Fruit fly (Drosophila melanogaster): Measurements from ENCODE around the gene CG5646.

dm6 chr3R:27554964-27555363, 6.2 kb downstream of the CG5646 start:
- TF ChIP-seq psq (optimal IDR thresholded peaks at IDR 0.05) = no peak
- TF ChIP-seq pan (optimal IDR thresholded peaks at IDR 0.05) = no peak
- TF ChIP-seq usp (GFP tag; optimal IDR thresholded peaks at IDR 0.05) = no peak
- TF ChIP-seq EcR (GFP tag; optimal IDR thresholded peaks at IDR 0.05) = no peak
- no peak for TF ChIP-seq CG8478 (optimal IDR thresholded peaks at IDR 0.05)
- TF ChIP-seq Dll (optimal IDR thresholded peaks at IDR 0.05) = no peak
